Worm (Caenorhabditis elegans) whole organism, midembryonic: Measurements from ENCODE around the gene F35E8.6.

Source experiments
- T22C8.4 ChIP-seq: fragments of 200-800 bp; sonication (Bioruptor generic); IDR thresholded peaks from 2 replicates; pipeline ENCODE4 v1.3.6; 2022; ENCODE audit warnings: missing genetic modification characterization, missing compliant biosample characterization
- cog-1 ChIP-seq: sonication (generic microtip); optimal IDR thresholded peaks from 2 replicates; lab custom pipeline; 2016; ENCODE audit warnings: missing genetic modification characterization, missing compliant biosample characterization
- flt-1 ChIP-seq: fragments of 200-800 bp; sonication (Bioruptor generic); IDR thresholded peaks from 2 replicates; pipeline ENCODE4 v1.3.6; 2022; ENCODE audit warnings: missing genetic modification characterization, missing compliant biosample characterization
- med-1 ChIP-seq: sonication (generic microtip); optimal IDR thresholded peaks from 2 replicates; lab custom pipeline; 2017; ENCODE audit warnings: missing genetic modification characterization, mild to moderate bottlenecking, missing compliant biosample characterization, antibody characterized with exemption, missing genetic modification reagents; ENCODE audit not compliant: insufficient read depth
- ref-1 ChIP-seq: fragments of 200-800 bp; sonication (Bioruptor generic); conservative IDR thresholded peaks from 2 replicates; pipeline ENCODE4 v1.3.6; 2022; ENCODE audit warnings: missing genetic modification reagents, missing genetic modification characterization, missing compliant biosample characterization
- tab-1 ChIP-seq: fragments of 200-800 bp; sonication (Bioruptor generic); IDR thresholded peaks from 2 replicates; pipeline ENCODE4 v1.3.6; 2022; ENCODE audit warnings: missing genetic modification characterization, missing compliant biosample characterization
- ztf-23 ChIP-seq: fragments of 200-800 bp; sonication (Bioruptor generic); IDR thresholded peaks from 2 replicates; pipeline ENCODE4 v1.3.6; 2022; ENCODE audit warnings: missing genetic modification reagents, missing genetic modification characterization, missing compliant biosample characterization
- ztf-29 ChIP-seq: fragments of 200-800 bp; sonication (Bioruptor generic); IDR thresholded peaks from 2 replicates; pipeline ENCODE4 v1.3.6; 2022; ENCODE audit warnings: missing genetic modification reagents, missing genetic modification characterization, missing compliant biosample characterization

- no peak for TF ChIP-seq flt-1
- no peak for TF ChIP-seq cog-1 (tag; lab: Kevin White, UChicago)
- TF ChIP-seq T22C8.4 (GFP tag; lab: Robert Waterston, UW), result no peak
- no peak for TF ChIP-seq ztf-29 (GFP tag; lab: Robert Waterston, UW)
- no peak for TF ChIP-seq ztf-23 (GFP tag; lab: Robert Waterston, UW)
- no peak for TF ChIP-seq med-1 (GFP tag; lab: Kevin White, UChicago)
- TF ChIP-seq tab-1, result no peak
- no peak for TF ChIP-seq ref-1 (GFP tag; lab: Robert Waterston, UW)
These were observed 20.4 kb downstream of the F35E8.6 start, which contains the start of gene srw-26 for ce11 chrV:15932390-15932789.
